Fruit fly (Drosophila melanogaster) whole organism, pupa: ENCODE measurements around the gene Atg12.

Experiments used
- CG12605 ChIP-seq: fragments of 200-800 bp; sonication (Bioruptor generic); IDR thresholded peaks from 2 replicates; pipeline ENCODE4 v1.3.6; 2022; ENCODE audit warnings: missing biosample characterization, missing genetic modification characterization
- CG15710 ChIP-seq: fragments of 200-800 bp; sonication (Bioruptor generic); optimal IDR thresholded peaks from 2 replicates; lab custom pipeline; 2018; ENCODE audit warnings: missing biosample characterization, mild to moderate bottlenecking, missing genetic modification characterization, moderate library complexity
- CG34367 ChIP-seq: fragments of 200-800 bp; sonication (Bioruptor generic); optimal IDR thresholded peaks from 2 replicates; lab custom pipeline; 2018; ENCODE audit warnings: missing biosample characterization, mild to moderate bottlenecking, missing genetic modification characterization
- CG4496 ChIP-seq: fragments of 200-800 bp; sonication (Bioruptor generic); IDR thresholded peaks from 3 replicates; pipeline ENCODE4 v1.3.6; 2022; ENCODE audit warnings: missing biosample characterization, missing genetic modification characterization
- CG8159 ChIP-seq: fragments of 200-800 bp; sonication (Bioruptor generic); optimal IDR thresholded peaks from 3 replicates; lab custom pipeline; 2018; ENCODE audit warnings: missing biosample characterization, mild to moderate bottlenecking, missing genetic modification characterization, moderate library complexity
- CG8301 ChIP-seq: fragments of 200-800 bp; sonication (Bioruptor generic); optimal IDR thresholded peaks from 2 replicates; lab custom pipeline; 2018; ENCODE audit warnings: missing biosample characterization, mild to moderate bottlenecking, missing genetic modification characterization
- Ets98B ChIP-seq: fragments of 200-800 bp; sonication (Bioruptor generic); IDR thresholded peaks from 2 replicates; pipeline ENCODE4 v1.3.6; 2022; ENCODE audit warnings: missing biosample characterization, missing genetic modification characterization
- Pif1A ChIP-seq: fragments of 200-800 bp; sonication (Bioruptor generic); optimal IDR thresholded peaks from 3 replicates; lab custom pipeline; 2016; ENCODE audit warnings: missing biosample characterization, missing genetic modification characterization
- Pif1B ChIP-seq: fragments of 200-800 bp; sonication (Bioruptor generic); optimal IDR thresholded peaks from 3 replicates; lab custom pipeline; 2016; ENCODE audit warnings: missing biosample characterization, missing genetic modification characterization
- rn ChIP-seq: fragments of 200-800 bp; sonication (Bioruptor generic); IDR thresholded peaks from 2 replicates; pipeline ENCODE4 v1.3.6; 2022; ENCODE audit warnings: missing biosample characterization, missing genetic modification characterization

dm6 chr3L:12088326-12088725 lies 48.4 kb upstream of the Atg12 start, which contains the start of gene CG17154:
- TF ChIP-seq Pif1B (no peak), CG12605 (GFP tag; lab: Robert Waterston, UW) (no peak), CG4496 (GFP tag; lab: Robert Waterston, UW) (no peak), CG34367 (no peak), Pif1A (no peak), Ets98B (GFP tag; lab: Robert Waterston, UW) (no peak), CG8301 (tag; lab: Kevin White, UChicago) (no peak), rn (GFP tag; lab: Robert Waterston, UW) (no peak), CG8159 (tag; lab: Kevin White, UChicago) (no peak), CG15710 (no peak)
